Worm (Caenorhabditis elegans) whole organism, L4 larva: ENCODE data around the gene Y54F10AM.8.

ENCODE experiments used
- Y48G9A.11 ChIP-seq: fragments of 200-800 bp; sonication (Bioruptor generic); IDR thresholded peaks from 2 replicates; pipeline ENCODE4 v1.3.6; 2022; ENCODE audit warnings: missing genetic modification reagents, missing genetic modification characterization, missing compliant biosample characterization
- ZK546.5 ChIP-seq, 2 experiments: sonication (generic microtip); optimal IDR thresholded peaks; 2 replicates each; lab custom pipeline; 2017; ENCODE audit warnings: missing biosample characterization in 2 of 2, missing genetic modification characterization in 2 of 2
- aha-1 ChIP-seq: fragments of 150-350 bp; peaks from one replicate; lab custom pipeline; 2014; ENCODE audit warnings: missing biosample characterization, missing genetic modification characterization
- arid-1 ChIP-seq: fragments of 200-800 bp; sonication (Bioruptor generic); conservative IDR thresholded peaks from 2 replicates; pipeline ENCODE4 v1.3.6; 2022; ENCODE audit warnings: missing genetic modification reagents, missing genetic modification characterization, missing compliant biosample characterization
- ceh-28 ChIP-seq: fragments of 150-350 bp; optimal IDR thresholded peaks from 2 replicates; lab custom pipeline; 2014; ENCODE audit warnings: missing biosample characterization, missing genetic modification reagents, missing genetic modification characterization
- ceh-82 ChIP-seq: sonication (generic microtip); optimal IDR thresholded peaks from 2 replicates; lab custom pipeline; 2017; ENCODE audit warnings: missing biosample characterization, missing genetic modification characterization
- dmd-9 ChIP-seq: fragments of 200-800 bp; sonication (Bioruptor generic); IDR thresholded peaks from 2 replicates; pipeline ENCODE4 v1.3.6; 2022; ENCODE audit warnings: missing genetic modification reagents, missing genetic modification characterization, missing compliant biosample characterization
- dpl-1 ChIP-seq: fragments of 150-350 bp; optimal IDR thresholded peaks from 2 replicates; lab custom pipeline; 2014; ENCODE audit warnings: missing biosample characterization, missing genetic modification reagents, missing genetic modification characterization
- dve-1 ChIP-seq: sonication (generic microtip); optimal IDR thresholded peaks from 2 replicates; lab custom pipeline; 2017; ENCODE audit warnings: antibody characterized with exemption, mild to moderate bottlenecking, missing genetic modification characterization, missing compliant biosample characterization; ENCODE audit not compliant: insufficient read depth
- egl-27 ChIP-seq: sonication (generic microtip); optimal IDR thresholded peaks from 3 replicates; lab custom pipeline; 2017; ENCODE audit warnings: missing biosample characterization, missing genetic modification reagents, missing genetic modification characterization
- gei-8 ChIP-seq: fragments of 200-800 bp; sonication (Bioruptor generic); optimal IDR thresholded peaks from 2 replicates; lab custom pipeline; 2018; ENCODE audit warnings: mild to moderate bottlenecking, missing genetic modification characterization, missing compliant biosample characterization
- hlh-30 ChIP-seq: sonication (generic microtip); optimal IDR thresholded peaks from 2 replicates; lab custom pipeline; 2017; ENCODE audit warnings: antibody characterized with exemption, mild to moderate bottlenecking, missing genetic modification characterization, missing compliant biosample characterization; ENCODE audit not compliant: insufficient read depth
- jun-1 ChIP-seq: fragments of 150-350 bp; optimal IDR thresholded peaks from 2 replicates; lab custom pipeline; 2014; ENCODE audit warnings: missing biosample characterization, missing genetic modification reagents, missing genetic modification characterization
- lim-7 ChIP-seq: fragments of 200-800 bp; sonication (Bioruptor generic); IDR thresholded peaks from 2 replicates; pipeline ENCODE4 v1.3.6; 2022; ENCODE audit warnings: missing genetic modification characterization, missing compliant biosample characterization
- lin-1 ChIP-seq: fragments of 200-800 bp; sonication (Bioruptor generic); IDR thresholded peaks from 2 replicates; pipeline ENCODE4 v1.3.6; 2022; ENCODE audit warnings: missing genetic modification reagents, missing genetic modification characterization, missing compliant biosample characterization
- lin-13 ChIP-seq: fragments of 150-350 bp; optimal IDR thresholded peaks from 2 replicates; lab custom pipeline; 2014; ENCODE audit warnings: missing biosample characterization, missing genetic modification reagents, missing genetic modification characterization
- lin-38 ChIP-seq: fragments of 200-800 bp; sonication (Bioruptor generic); IDR thresholded peaks from 2 replicates; pipeline ENCODE4 v1.3.6; 2022; ENCODE audit warnings: missing genetic modification reagents, missing genetic modification characterization, missing compliant biosample characterization
- lir-3 ChIP-seq: sonication (generic microtip); optimal IDR thresholded peaks from 2 replicates; lab custom pipeline; 2016; ENCODE audit warnings: mild to moderate bottlenecking, missing genetic modification characterization, missing compliant biosample characterization
- lsy-2 ChIP-seq, 2 experiments: fragments of 150-350 bp in 1 of 2; sonication (generic microtip) in 1 of 2; optimal IDR thresholded peaks; 2 replicates each; lab custom pipeline; 2014 to 2017; ENCODE audit warnings: missing biosample characterization in 2 of 2, missing genetic modification characterization in 2 of 2
- mep-1 ChIP-seq: fragments of 150-350 bp; sonication (generic microtip); optimal IDR thresholded peaks from 3 replicates; lab custom pipeline; 2014; ENCODE audit warnings: missing biosample characterization, missing genetic modification characterization
- mes-2 ChIP-seq: sonication (generic microtip); optimal IDR thresholded peaks from 2 replicates; lab custom pipeline; 2016; ENCODE audit warnings: missing genotype, mild to moderate bottlenecking, missing genetic modification characterization, missing compliant biosample characterization; ENCODE audit not compliant: poor library complexity, severe bottlenecking
- mxl-3 ChIP-seq: fragments of 200-800 bp; sonication (Bioruptor generic); optimal IDR thresholded peaks from 2 replicates; lab custom pipeline; 2018; ENCODE audit warnings: mild to moderate bottlenecking, missing genetic modification characterization, missing compliant biosample characterization
- nhr-102 ChIP-seq: sonication (generic microtip); optimal IDR thresholded peaks from 2 replicates; lab custom pipeline; 2016; ENCODE audit warnings: mild to moderate bottlenecking, missing genetic modification characterization, moderate library complexity, missing compliant biosample characterization
- nhr-11 ChIP-seq: fragments of 150-350 bp; optimal IDR thresholded peaks from 2 replicates; lab custom pipeline; 2014; ENCODE audit warnings: missing biosample characterization, missing genetic modification characterization
- nhr-237 ChIP-seq: sonication (generic microtip); optimal IDR thresholded peaks from 2 replicates; lab custom pipeline; 2017; ENCODE audit warnings: missing biosample characterization, missing genetic modification characterization
- nhr-76 ChIP-seq: fragments of 150-350 bp; optimal IDR thresholded peaks from 2 replicates; lab custom pipeline; 2014; ENCODE audit warnings: missing biosample characterization, missing genetic modification characterization
- php-3 ChIP-seq: fragments of 200-800 bp; sonication (Bioruptor generic); IDR thresholded peaks from 2 replicates; pipeline ENCODE4 v1.3.6; 2022; ENCODE audit warnings: missing genetic modification reagents, missing genetic modification characterization, missing compliant biosample characterization
- rbr-2 ChIP-seq: sonication (generic microtip); optimal IDR thresholded peaks from 2 replicates; lab custom pipeline; 2016; ENCODE audit warnings: missing genotype, missing genetic modification characterization, missing compliant biosample characterization
- spr-1 ChIP-seq: sonication (generic microtip); optimal IDR thresholded peaks from 2 replicates; lab custom pipeline; 2016; ENCODE audit warnings: mild to moderate bottlenecking, missing genetic modification characterization, missing compliant biosample characterization
- zip-2 ChIP-seq: fragments of 150-350 bp; optimal IDR thresholded peaks from 2 replicates; lab custom pipeline; 2014; ENCODE audit warnings: missing biosample characterization, missing genetic modification characterization
- ztf-11 ChIP-seq: fragments of 150-350 bp; optimal IDR thresholded peaks from 2 replicates; lab custom pipeline; 2014; ENCODE audit warnings: missing biosample characterization, missing genetic modification characterization

Y54F10AM.8 gene

ce11 chrIII:2487046-2487760 lies 20.6 kb downstream of the Y54F10AM.8 start, which contains the start of gene Y54F10AL.1:
Gene Y54F10AL.1 (plus strand): TSS chrIII:2487710.
- TF ChIP-seq mes-2 (peak; percentile 46), lin-38 (GFP tag; lab: Robert Waterston, UW) (peak; percentile 36), ZK546.5 (tag; optimal IDR thresholded peaks at IDR 0.05; lab: Kevin White, UChicago) (no peak), lin-1 (GFP tag; lab: Robert Waterston, UW) (no peak), ceh-82 (no peak), aha-1 (tag; lab: Kevin White, UChicago) (peak; percentile 88), dpl-1 (GFP tag; lab: Kevin White, UChicago) (peak; percentile 24), lsy-2 (tag; optimal IDR thresholded peaks at IDR 0.05; lab: Kevin White, UChicago) (peak in 1 of 2 experiments; percentile 40)

ce11 chrIII:2482754-2483153 lies 25.0 kb downstream of the Y54F10AM.8 start:
- TF ChIP-seq dve-1 (tag; lab: Kevin White, UChicago) (no peak), mes-2 (no peak), php-3 (GFP tag; lab: Robert Waterston, UW) (no peak), mep-1 (no peak), lir-3 (tag; lab: Kevin White, UChicago) (no peak), spr-1 (tag; lab: Kevin White, UChicago) (no peak), nhr-11 (tag; lab: Kevin White, UChicago) (no peak), ceh-28 (tag; lab: Kevin White, UChicago) (peak; percentile 77), nhr-76 (tag; lab: Kevin White, UChicago) (no peak)

- TF ChIP-seq mep-1 (no peak), Y48G9A.11 (GFP tag; lab: Robert Waterston, UW) (no peak), arid-1 (GFP tag; lab: Robert Waterston, UW) (no peak), lsy-2 (tag; optimal IDR thresholded peaks at IDR 0.05; lab: Kevin White, UChicago) (peak in 1 of 2 experiments; percentile 68), lin-13 (GFP tag; lab: Kevin White, UChicago) (peak; percentile 88), egl-27 (tag; lab: Kevin White, UChicago) (no peak)
These were observed 25.6 kb downstream of the Y54F10AM.8 start for ce11 chrIII:2482171-2482570.

- TF ChIP-seq zip-2 (tag; lab: Kevin White, UChicago) = no peak
- peak; percentile 98 for TF ChIP-seq ceh-28 (tag; lab: Kevin White, UChicago)
- TF ChIP-seq dmd-9 (GFP tag; lab: Robert Waterston, UW) = 0 out of 2 replicates have a peak, but pooled peaks have one; percentile 24
These were observed 29.2 kb downstream of the Y54F10AM.8 start for ce11 chrIII:2478605-2479004.

ce11 chrIII:2477303-2477702 lies 30.5 kb downstream of the Y54F10AM.8 start:
- peak; percentile 62 for TF ChIP-seq lin-38 (GFP tag; lab: Robert Waterston, UW)
- TF ChIP-seq jun-1 (tag; lab: Kevin White, UChicago) = no peak
- no peak for TF ChIP-seq ceh-28 (tag; lab: Kevin White, UChicago)
- no peak for TF ChIP-seq hlh-30 (tag; lab: Kevin White, UChicago)

ce11 chrIII:2474781-2475180 lies 33.0 kb downstream of the Y54F10AM.8 start:
- no peak for TF ChIP-seq lsy-2 (tag; optimal IDR thresholded peaks at IDR 0.05; lab: Kevin White, UChicago)
- no peak for TF ChIP-seq gei-8 (GFP tag; lab: Kevin White, UChicago)
- no peak for TF ChIP-seq rbr-2 (tag; lab: Kevin White, UChicago)
- no peak for TF ChIP-seq lim-7 (GFP tag; lab: Robert Waterston, UW)
- TF ChIP-seq nhr-102 (tag; lab: Kevin White, UChicago) = no peak
- no peak for TF ChIP-seq ztf-11 (tag; lab: Kevin White, UChicago)
- TF ChIP-seq mxl-3 (GFP tag; lab: Kevin White, UChicago) = no peak
- no peak for TF ChIP-seq php-3 (GFP tag; lab: Robert Waterston, UW)
- no peak for TF ChIP-seq nhr-237 (tag; lab: Kevin White, UChicago)
